Worm (Caenorhabditis elegans) whole organism, early embryonic: ENCODE data around the gene C35D10.8.

Experiments used
- aly-1 ChIP-seq: sonication (generic microtip); optimal IDR thresholded peaks from 2 replicates; lab custom pipeline; 2016; ENCODE audit warnings: missing genetic modification characterization, missing compliant biosample characterization
- ama-1 ChIP-seq: fragments of 150-350 bp; optimal IDR thresholded peaks from 2 replicates; lab custom pipeline; 2014
- ceh-13 ChIP-seq: fragments of 200-800 bp; sonication (Bioruptor generic); optimal IDR thresholded peaks from 2 replicates; lab custom pipeline; 2018; ENCODE audit warnings: mild to moderate bottlenecking, missing genetic modification characterization, missing compliant biosample characterization
- ceh-36 ChIP-seq: sonication (generic microtip); optimal IDR thresholded peaks from 2 replicates; lab custom pipeline; 2016; ENCODE audit warnings: missing genetic modification characterization, inconsistent platforms, missing compliant biosample characterization
- flt-1 ChIP-seq: fragments of 200-800 bp; sonication (Bioruptor generic); IDR thresholded peaks from 2 replicates; pipeline ENCODE4 v1.3.6; 2022; ENCODE audit warnings: missing genetic modification characterization, missing compliant biosample characterization
- hmg-4 ChIP-seq: fragments of 200-800 bp; sonication (Bioruptor generic); optimal IDR thresholded peaks from 2 replicates; lab custom pipeline; 2018; ENCODE audit warnings: mild to moderate bottlenecking, missing genetic modification characterization, missing compliant biosample characterization
- sea-1 ChIP-seq: fragments of 200-800 bp; sonication (Bioruptor generic); conservative IDR thresholded peaks from 2 replicates; pipeline ENCODE4 v1.3.6; 2022; ENCODE audit warnings: missing genetic modification characterization, missing compliant biosample characterization

DNA sequence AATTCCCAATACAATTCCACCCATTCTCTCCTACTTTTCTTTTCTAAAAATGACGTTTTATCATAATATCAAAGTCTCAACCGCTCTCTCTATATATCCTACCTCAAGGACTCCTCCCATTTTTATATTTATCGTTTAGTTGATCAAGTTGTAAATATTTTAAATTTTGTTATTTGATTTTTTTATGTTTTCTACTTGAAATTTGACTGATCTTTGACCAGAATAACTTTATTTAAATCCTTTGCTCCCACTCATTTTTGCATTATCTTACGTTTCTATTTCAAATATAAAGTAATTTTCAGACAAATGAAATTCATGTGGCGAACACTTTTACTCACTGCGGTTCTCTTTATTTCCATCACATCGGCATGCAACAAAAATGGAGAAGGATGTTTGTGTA lies 17.6 kb upstream of the C35D10.8 start, which contains the start of the genes acbp-7 and F26A1.19:
- no peak for TF ChIP-seq hmg-4 (GFP tag; lab: Kevin White, UChicago)
- TF ChIP-seq flt-1 = no peak
- no peak for TF ChIP-seq ceh-13
- TF ChIP-seq sea-1 (GFP tag; lab: Robert Waterston, UW) = no peak
- no peak for TF ChIP-seq ama-1 (lab: Kevin White, UChicago)
- no peak for TF ChIP-seq aly-1
- TF ChIP-seq ceh-36 = no peak
